Fruit fly (Drosophila melanogaster): Measurements from ENCODE around the gene Vha13.
A peak's percentile ranks its signal among the peaks of the same experiment; 100 is the strongest.

The Vha13 gene

dm6 chr3R:19627792-19628522 lies 16.2 kb downstream of the Vha13 start (continued):
- no peak for TF ChIP-seq sens-2 (GFP tag; IDR thresholded peaks at IDR 0.05)
- no peak for TF ChIP-seq CG9215 (GFP tag; IDR thresholded peaks at IDR 0.05)
- TF ChIP-seq crol (GFP tag; IDR thresholded peaks at IDR 0.05): no peak
- no peak for TF ChIP-seq CG4328 (GFP tag; optimal IDR thresholded peaks at IDR 0.05)
- TF ChIP-seq CG14050 (GFP tag; IDR thresholded peaks at IDR 0.05): no peak
- no peak for TF ChIP-seq CG13123 (GFP tag; optimal IDR thresholded peaks at IDR 0.05)
- peak; percentile 62 for TF ChIP-seq CG14710 (tag; optimal IDR thresholded peaks at IDR 0.05)
- TF ChIP-seq ara (GFP tag; IDR thresholded peaks at IDR 0.05): no peak
- no peak for TF ChIP-seq Antp (GFP tag; optimal IDR thresholded peaks at IDR 0.05)
- TF ChIP-seq CG14441 (GFP tag; IDR thresholded peaks at IDR 0.05): no peak
- peak; percentile 81 for TF ChIP-seq CG11504 (tag; optimal IDR thresholded peaks at IDR 0.05)
- TF ChIP-seq CG13296 (GFP tag; optimal IDR thresholded peaks at IDR 0.05): peak; percentile 68
- TF ChIP-seq Scr (GFP tag; IDR thresholded peaks at IDR 0.05; ENCODE audit: partially characterized antibody): no peak
- no peak for TF ChIP-seq CG33213 (GFP tag; optimal IDR thresholded peaks at IDR 0.05)
- TF ChIP-seq Trl (optimal IDR thresholded peaks at IDR 0.05): peak; percentile 11 to 39
- no peak for TF ChIP-seq Trl (GFP tag; optimal IDR thresholded peaks at IDR 0.05)
- no peak for TF ChIP-seq CG10565 (GFP tag; optimal IDR thresholded peaks at IDR 0.05)
- no peak for TF ChIP-seq slou (GFP tag; optimal IDR thresholded peaks at IDR 0.05)
- TF ChIP-seq toy (GFP tag; IDR thresholded peaks at IDR 0.05): no peak
- no peak for TF ChIP-seq peb (GFP tag; IDR thresholded peaks at IDR 0.05)
- TF ChIP-seq Hr78 (GFP tag; optimal IDR thresholded peaks at IDR 0.05): no peak
- TF ChIP-seq Fer2 (tag; optimal IDR thresholded peaks at IDR 0.05): no peak
- TF ChIP-seq zfh2 (GFP tag; optimal IDR thresholded peaks at IDR 0.05): no peak
- no peak for TF ChIP-seq ac (GFP tag; optimal IDR thresholded peaks at IDR 0.05)
- TF ChIP-seq pfk (GFP tag; optimal IDR thresholded peaks at IDR 0.05): no peak
- TF ChIP-seq gce (GFP tag; IDR thresholded peaks at IDR 0.05): no peak
- TF ChIP-seq pros (GFP tag; optimal IDR thresholded peaks at IDR 0.05): peak; percentile 75
- TF ChIP-seq Deaf1 (tag; optimal IDR thresholded peaks at IDR 0.05): peak; percentile 45
- no peak for TF ChIP-seq ro (GFP tag; IDR thresholded peaks at IDR 0.05)
- no peak for TF ChIP-seq Usf (GFP tag; optimal IDR thresholded peaks at IDR 0.05)
- TF ChIP-seq MBD-R2 (GFP tag; IDR thresholded peaks at IDR 0.05): no peak; the same call in 1 of the 2 replicates
- 0 out of 3 replicates have a peak, but pooled peaks have one; percentile 39 for TF ChIP-seq CG11456 (GFP tag; IDR thresholded peaks at IDR 0.05)
- no peak for TF ChIP-seq CG10431 (GFP tag; optimal IDR thresholded peaks at IDR 0.05)
- no peak for TF ChIP-seq so (GFP tag; IDR thresholded peaks at IDR 0.05)
- no peak for TF ChIP-seq eve (GFP tag; optimal IDR thresholded peaks at IDR 0.05)
- TF ChIP-seq Med (GFP tag): peak; percentile 80
- TF ChIP-seq tup (GFP tag; optimal IDR thresholded peaks at IDR 0.05): no peak
- TF ChIP-seq abd-A (tag; optimal IDR thresholded peaks at IDR 0.05): no peak
- TF ChIP-seq CG8944 (GFP tag; optimal IDR thresholded peaks at IDR 0.05): no peak
- no peak for TF ChIP-seq schlank (tag; optimal IDR thresholded peaks at IDR 0.05)
- TF ChIP-seq CG2712 (tag; optimal IDR thresholded peaks at IDR 0.05): peak; percentile 75
- TF ChIP-seq HLH54F (GFP tag; optimal IDR thresholded peaks at IDR 0.05): no peak
- TF ChIP-seq pho (GFP tag; optimal IDR thresholded peaks at IDR 0.05): no peak
- peak; percentile 56 for TF ChIP-seq CG17829 (tag; optimal IDR thresholded peaks at IDR 0.05)
- TF ChIP-seq Asciz (GFP tag; optimal IDR thresholded peaks at IDR 0.05): peak; percentile 52
- TF ChIP-seq row (GFP tag; IDR thresholded peaks at IDR 0.05): peak; percentile 68
- TF ChIP-seq phol (tag; optimal IDR thresholded peaks at IDR 0.05): peak; percentile 74
- peak; percentile 2 for TF ChIP-seq Hr3 (GFP tag; optimal IDR thresholded peaks at IDR 0.05)
- TF ChIP-seq CG1602 (GFP tag; optimal IDR thresholded peaks at IDR 0.05): no peak
- no peak for TF ChIP-seq inv (GFP tag; IDR thresholded peaks at IDR 0.05; ENCODE audit: partially characterized antibody)
- TF ChIP-seq ato (GFP tag; IDR thresholded peaks at IDR 0.05; ENCODE audit: partially characterized antibody): no peak
